Fruit fly (Drosophila melanogaster): ENCODE results near the gene eIF4EHP.

The eIF4EHP gene

dm6 chr3R:24031019-24031824 is 77.5 kb downstream of the eIF4EHP start (continued):
- TF ChIP-seq CG18476 (GFP tag; optimal IDR thresholded peaks at IDR 0.05) (no peak), Dip2 (GFP tag; IDR thresholded peaks at IDR 0.05) (no peak), CG16863 (GFP tag; optimal IDR thresholded peaks at IDR 0.05) (no peak), CG12236 (GFP tag; optimal IDR thresholded peaks at IDR 0.05) (no peak), CG1024 (GFP tag; IDR thresholded peaks at IDR 0.05) (no peak), CoRest (tag; optimal IDR thresholded peaks at IDR 0.05) (no peak), nerfin-1 (tag; optimal IDR thresholded peaks at IDR 0.05) (no peak), lbe (GFP tag; optimal IDR thresholded peaks at IDR 0.05) (no peak), D19A (tag; optimal IDR thresholded peaks at IDR 0.05) (peak; percentile 22), CG10366 (GFP tag; IDR thresholded peaks at IDR 0.05) (no peak), CG11247 (GFP tag; IDR thresholded peaks at IDR 0.05) (no peak), ewg (GFP tag; optimal IDR thresholded peaks at IDR 0.05) (peak; percentile 69), tin (GFP tag; optimal IDR thresholded peaks at IDR 0.05) (no peak), Fer1 (GFP tag; optimal IDR thresholded peaks at IDR 0.05) (peak; percentile 36), bowl (GFP tag; IDR thresholded peaks at IDR 0.05) (no peak), h (optimal IDR thresholded peaks at IDR 0.05) (no peak), CG7963 (GFP tag; IDR thresholded peaks at IDR 0.05; ENCODE audit: partially characterized antibody) (no peak), CG17361 (GFP tag; IDR thresholded peaks at IDR 0.05) (no peak), Atf6 (GFP tag; IDR thresholded peaks at IDR 0.05) (peak; percentile 47; the same call in 1 of the 2 replicates), vfl (GFP tag; optimal IDR thresholded peaks at IDR 0.05) (no peak), trh (GFP tag; optimal IDR thresholded peaks at IDR 0.05) (no peak), CG11456 (GFP tag; IDR thresholded peaks at IDR 0.05) (0 out of 3 replicates have a peak, but pooled peaks have one; percentile 36), Rfx (GFP tag; IDR thresholded peaks at IDR 0.05) (no peak), CG8478 (optimal IDR thresholded peaks at IDR 0.05) (no peak), jing (GFP tag; optimal IDR thresholded peaks at IDR 0.05) (no peak), hkb (optimal IDR thresholded peaks at IDR 0.05) (no peak), hkb (GFP tag; IDR thresholded peaks at IDR 0.05) (no peak), CG31388 (GFP tag; optimal IDR thresholded peaks at IDR 0.05) (no peak), Dad (GFP tag; optimal IDR thresholded peaks at IDR 0.05) (no peak), Doc3 (GFP tag; IDR thresholded peaks at IDR 0.05; ENCODE audit: partially characterized antibody) (no peak), maf-S (GFP tag; optimal IDR thresholded peaks at IDR 0.05) (no peak), ftz-f1 (GFP tag; optimal IDR thresholded peaks at IDR 0.05) (no peak), bab2 (GFP tag; optimal IDR thresholded peaks at IDR 0.05) (peak; percentile 0), Stat92E (GFP tag; optimal IDR thresholded peaks at IDR 0.05) (no peak), CG2712 (tag; optimal IDR thresholded peaks at IDR 0.05) (no peak), CG5245 (GFP tag; optimal IDR thresholded peaks at IDR 0.05) (no peak), CG17802 (tag; optimal IDR thresholded peaks at IDR 0.05) (no peak), Gsc (GFP tag; IDR thresholded peaks at IDR 0.05) (no peak), CG33557 (GFP tag; optimal IDR thresholded peaks at IDR 0.05) (no peak), cato (GFP tag; optimal IDR thresholded peaks at IDR 0.05; ENCODE audit: borderline replicate concordance) (no peak), Kr (GFP tag; optimal IDR thresholded peaks at IDR 0.05) (no peak), Hmr (GFP tag; optimal IDR thresholded peaks at IDR 0.05) (no peak), E2f1 (GFP tag; IDR thresholded peaks at IDR 0.05) (no peak), scrt (GFP tag; optimal IDR thresholded peaks at IDR 0.05) (no peak), Meics (GFP tag; optimal IDR thresholded peaks at IDR 0.05) (peak; percentile 9), CG18262 (tag; optimal IDR thresholded peaks at IDR 0.05) (no peak), CG10321 (GFP tag; IDR thresholded peaks at IDR 0.05) (no peak), kah (GFP tag; optimal IDR thresholded peaks at IDR 0.05) (no peak), insv (GFP tag; optimal IDR thresholded peaks at IDR 0.05) (no peak), CG15073 (GFP tag; optimal IDR thresholded peaks at IDR 0.05) (no peak), CG6765 (GFP tag; optimal IDR thresholded peaks at IDR 0.05) (no peak)
